Worm (Caenorhabditis elegans) whole organism, young adult: ENCODE measurements around the gene T28A11.4.

Source experiments
- Y56A3A.18 ChIP-seq: fragments of 200-800 bp; sonication (Bioruptor generic); IDR thresholded peaks from 2 replicates; pipeline ENCODE4 v1.3.6; 2022; ENCODE audit warnings: missing genetic modification reagents, missing genetic modification characterization, missing compliant biosample characterization
- let-526 ChIP-seq: fragments of 200-800 bp; sonication (Bioruptor generic); IDR thresholded peaks from 2 replicates; pipeline ENCODE4 v1.3.6; 2022; ENCODE audit warnings: missing genetic modification reagents, missing genetic modification characterization, missing compliant biosample characterization
- rpc-1 ChIP-seq, 2 experiments: fragments of 150-350 bp in 1 of 2; sonication (generic microtip) in 1 of 2; optimal IDR thresholded peaks; 2 replicates each; lab custom pipeline; 2014 to 2018; ENCODE audit warnings: missing biosample characterization in 1 of 2, missing genetic modification characterization in 1 of 2, missing genetic modification reagents in 1 of 2, missing genotype in 1 of 2
- snpc-1.1 ChIP-seq: sonication (generic microtip); optimal IDR thresholded peaks from 2 replicates; lab custom pipeline; 2017; ENCODE audit warnings: missing genetic modification characterization, mild to moderate bottlenecking, missing compliant biosample characterization, antibody characterized with exemption, moderate library complexity, missing genotype, missing genetic modification reagents; ENCODE audit not compliant: insufficient read depth

DNA sequence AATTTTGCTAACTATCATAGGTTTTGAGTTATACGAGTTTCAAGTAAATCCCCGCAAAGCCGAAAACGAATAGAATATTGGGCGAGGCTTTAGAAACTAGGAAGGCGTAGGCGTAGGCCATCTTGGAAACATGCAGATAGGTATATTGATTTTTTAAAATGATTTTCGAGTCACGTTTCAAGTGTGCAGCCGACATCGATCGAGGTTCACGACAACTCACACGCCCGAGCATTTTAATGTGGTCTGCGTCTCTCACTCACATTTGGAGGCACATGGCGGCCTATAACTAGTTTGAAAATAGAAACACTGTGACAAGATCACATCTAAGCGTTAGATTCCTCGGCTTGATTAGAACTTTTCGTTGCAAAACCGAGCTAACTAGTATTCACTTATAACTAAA lies 46.5 kb upstream of the T28A11.4 start, which contains the start of gene K08D9.2:
- TF ChIP-seq rpc-1 (optimal IDR thresholded peaks at IDR 0.05; lab: Kevin White, UChicago) (no peak), rpc-1 (tag; optimal IDR thresholded peaks at IDR 0.05; lab: Kevin White, UChicago) (no peak), Y56A3A.18 (no peak), let-526 (no peak), snpc-1.1 (tag; lab: Kevin White, UChicago) (no peak)
